Fruit fly (Drosophila melanogaster): ENCODE measurements around the gene gammaTub23C.

The gammaTub23C gene

DNA sequence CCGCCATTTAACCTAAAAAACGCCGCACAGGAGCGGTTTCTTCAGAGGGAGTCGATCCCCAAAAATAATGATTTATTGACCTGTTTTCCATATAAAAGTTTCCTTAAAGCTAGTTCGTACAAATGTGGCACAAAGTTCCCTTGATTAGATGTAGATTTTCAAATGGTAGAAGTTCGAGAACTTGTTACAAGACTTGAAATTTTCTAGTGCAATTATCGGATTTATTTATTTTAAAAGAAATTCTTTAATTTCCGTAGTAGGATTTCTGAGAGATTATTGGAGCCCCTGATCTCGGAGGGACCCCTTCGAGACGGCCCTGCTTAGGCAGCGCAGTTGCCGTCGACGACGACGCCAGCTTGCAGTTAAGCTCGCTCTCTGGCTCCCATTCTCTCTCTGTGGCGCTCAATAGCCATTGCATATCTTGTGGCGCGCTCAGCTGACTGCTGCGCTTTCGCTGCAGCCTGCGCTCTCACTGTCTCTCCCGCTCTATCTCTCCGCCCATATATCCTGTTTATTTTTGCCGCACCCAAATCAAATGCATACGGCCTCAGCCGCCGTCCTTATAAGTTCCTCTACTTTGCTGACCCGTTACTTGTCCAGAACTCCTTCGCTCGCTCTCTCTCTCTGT is 15.0 kb upstream of the gammaTub23C start (continued):
- no peak for TF ChIP-seq zfh2 (GFP tag; optimal IDR thresholded peaks at IDR 0.05)
- TF ChIP-seq kay (GFP tag; optimal IDR thresholded peaks at IDR 0.05), result no peak
- no peak for TF ChIP-seq klu (GFP tag; IDR thresholded peaks at IDR 0.05)
- TF ChIP-seq mld (GFP tag; IDR thresholded peaks at IDR 0.05; ENCODE audit: partially characterized antibody), result no peak
- TF ChIP-seq CG8478 (optimal IDR thresholded peaks at IDR 0.05), result no peak
- peak; percentile 58 for TF ChIP-seq Aef1 (GFP tag; IDR thresholded peaks at IDR 0.05)
- TF ChIP-seq Chrac-16 (GFP tag; optimal IDR thresholded peaks at IDR 0.05), result no peak
- TF ChIP-seq slou (GFP tag; optimal IDR thresholded peaks at IDR 0.05), result no peak
- no peak for TF ChIP-seq CG12155 (GFP tag; optimal IDR thresholded peaks at IDR 0.05)
- TF ChIP-seq Dfd (GFP tag; optimal IDR thresholded peaks at IDR 0.05), result no peak
- peak; percentile 62 for TF ChIP-seq az2 (GFP tag; optimal IDR thresholded peaks at IDR 0.05)
- no peak for TF ChIP-seq CG12219 (GFP tag; optimal IDR thresholded peaks at IDR 0.05)
- no peak for TF ChIP-seq fd64A (GFP tag; optimal IDR thresholded peaks at IDR 0.05)
- TF ChIP-seq chm (GFP tag; IDR thresholded peaks at IDR 0.05), result no peak
- peak; percentile 47; the same call in 1 of the 2 replicates for TF ChIP-seq Adf1 (GFP tag; IDR thresholded peaks at IDR 0.05)
- no peak for TF ChIP-seq gcm (GFP tag; optimal IDR thresholded peaks at IDR 0.05)
- TF ChIP-seq Myb (GFP tag; optimal IDR thresholded peaks at IDR 0.05), result no peak
- no peak for TF ChIP-seq BEAF-32 (GFP tag; optimal IDR thresholded peaks at IDR 0.05)
- TF ChIP-seq tx (GFP tag; optimal IDR thresholded peaks at IDR 0.05), result no peak
- TF ChIP-seq Awh (GFP tag; IDR thresholded peaks at IDR 0.05), result 0 out of 2 replicates have a peak, but pooled peaks have one; percentile 17
- TF ChIP-seq CG8359 (GFP tag; optimal IDR thresholded peaks at IDR 0.05; ENCODE audit: borderline replicate concordance), result peak; percentile 11
- TF ChIP-seq CG8388 (GFP tag; optimal IDR thresholded peaks at IDR 0.05), result peak; percentile 34
- TF ChIP-seq Kr (GFP tag; optimal IDR thresholded peaks at IDR 0.05), result no peak
- TF ChIP-seq Poxn (GFP tag; IDR thresholded peaks at IDR 0.05), result no peak
- TF ChIP-seq onecut (GFP tag; IDR thresholded peaks at IDR 0.05), result peak; percentile 48
- no peak for TF ChIP-seq tap (tag; optimal IDR thresholded peaks at IDR 0.05)
- no peak for TF ChIP-seq Usf (GFP tag; optimal IDR thresholded peaks at IDR 0.05)
- TF ChIP-seq insv (GFP tag; optimal IDR thresholded peaks at IDR 0.05), result no peak
- TF ChIP-seq CG8944 (GFP tag; optimal IDR thresholded peaks at IDR 0.05), result peak; percentile 30
- peak; percentile 64 for TF ChIP-seq CG4424 (GFP tag; optimal IDR thresholded peaks at IDR 0.05)
- no peak for TF ChIP-seq disco-r (GFP tag; optimal IDR thresholded peaks at IDR 0.05)
- no peak; the same call in 1 of the 2 replicates for TF ChIP-seq Rx (GFP tag; IDR thresholded peaks at IDR 0.05)
- peak; percentile 16 for TF ChIP-seq CG8924 (tag; optimal IDR thresholded peaks at IDR 0.05)
- TF ChIP-seq luna (GFP tag; optimal IDR thresholded peaks at IDR 0.05), result no peak
- peak; percentile 38; the same call in 1 of the 2 replicates for TF ChIP-seq ssp (GFP tag; IDR thresholded peaks at IDR 0.05)
- peak; percentile 80 for TF ChIP-seq Drgx (GFP tag; IDR thresholded peaks at IDR 0.05)
- no peak for TF ChIP-seq Ets65A (GFP tag)
- TF ChIP-seq z (GFP tag; IDR thresholded peaks at IDR 0.05), result no peak
- TF ChIP-seq B-H2 (GFP tag; optimal IDR thresholded peaks at IDR 0.05), result no peak
- peak; percentile 68 for TF ChIP-seq croc (GFP tag; conservative IDR thresholded peaks at IDR 0.05)
- no peak for TF ChIP-seq ftz-f1 (GFP tag; optimal IDR thresholded peaks at IDR 0.05)
- TF ChIP-seq eyg (GFP tag; optimal IDR thresholded peaks at IDR 0.05), result no peak
- peak; percentile 9 for TF ChIP-seq CG10431 (GFP tag; optimal IDR thresholded peaks at IDR 0.05)
- no peak for TF ChIP-seq CG10462 (GFP tag; optimal IDR thresholded peaks at IDR 0.05)
- no peak for TF ChIP-seq CG10959 (GFP tag; IDR thresholded peaks at IDR 0.05)
- TF ChIP-seq Hey (tag; optimal IDR thresholded peaks at IDR 0.05), result no peak
- no peak for TF ChIP-seq sug (tag; optimal IDR thresholded peaks at IDR 0.05)
- TF ChIP-seq slbo (GFP tag; IDR thresholded peaks at IDR 0.05), result no peak
- no peak for TF ChIP-seq CG31388 (GFP tag; optimal IDR thresholded peaks at IDR 0.05)
- no peak for TF ChIP-seq CG4854 (GFP tag; optimal IDR thresholded peaks at IDR 0.05)
- TF ChIP-seq lab (GFP tag; optimal IDR thresholded peaks at IDR 0.05), result no peak
- no peak for TF ChIP-seq cad (GFP tag; optimal IDR thresholded peaks at IDR 0.05)
